Worm (Caenorhabditis elegans): ENCODE measurements around the gene T01G5.6.

Gene T01G5.6

ce11 chrV:15085335-15085800 is 28.5 kb downstream of the T01G5.6 start, which contains the start of the genes ahsa-1 and C01G10.7 (continued):
- TF ChIP-seq fkh-10 (GFP tag; optimal IDR thresholded peaks at IDR 0.05) (peak; percentile 56), pag-3 (tag; optimal IDR thresholded peaks at IDR 0.05; ENCODE audit: borderline replicate concordance, insufficient read depth) (no peak), elt-3 (tag; optimal IDR thresholded peaks at IDR 0.05) (peak in 4 of 6 experiments; percentile 67 to 90 (median 83)), snpc-4 (tag; optimal IDR thresholded peaks at IDR 0.05) (peak; percentile 87), mep-1 (tag; optimal IDR thresholded peaks at IDR 0.05) (peak; percentile 96), nhr-237 (tag; optimal IDR thresholded peaks at IDR 0.05) (peak; percentile 77), ceh-88 (GFP tag; IDR thresholded peaks at IDR 0.05) (peak; percentile 53; the same call in 1 of the 2 replicates), nhr-20 (tag; optimal IDR thresholded peaks at IDR 0.05) (peak; percentile 92), nhr-11 (tag; optimal IDR thresholded peaks at IDR 0.05) (no peak), aha-1 (tag; optimal IDR thresholded peaks at IDR 0.05) (peak; percentile 36), nhr-84 (tag; optimal IDR thresholded peaks at IDR 0.05) (no peak), xbp-1 (tag; optimal IDR thresholded peaks at IDR 0.05) (peak; percentile 87), blmp-1 (tag; optimal IDR thresholded peaks at IDR 0.05) (peak; percentile 75), ztf-4 (tag; optimal IDR thresholded peaks at IDR 0.05) (peak; percentile 34), ces-1 (GFP tag; optimal IDR thresholded peaks at IDR 0.05) (no peak), dsc-1 (tag; optimal IDR thresholded peaks at IDR 0.05) (peak; percentile 94), ceh-90 (tag; optimal IDR thresholded peaks at IDR 0.05) (peak; percentile 92), grh-1 (GFP tag; IDR thresholded peaks at IDR 0.05) (peak; percentile 74), fkh-8 (tag; optimal IDR thresholded peaks at IDR 0.05) (peak; percentile 92), pqm-1 (tag; optimal IDR thresholded peaks at IDR 0.05) (no peak), nhr-90 (tag; optimal IDR thresholded peaks at IDR 0.05; ENCODE audit: poor library complexity) (peak; percentile 95), egl-27 (tag; optimal IDR thresholded peaks at IDR 0.05) (no peak), nhr-85 (tag) (peak; percentile 97), C34B4.2 (tag; optimal IDR thresholded peaks at IDR 0.05) (no peak), Y116A8C.19 (tag; optimal IDR thresholded peaks at IDR 0.05; ENCODE audit: borderline replicate concordance) (peak; percentile 69), F16B12.6 (tag; optimal IDR thresholded peaks at IDR 0.05) (peak; percentile 48), lin-15B (tag; optimal IDR thresholded peaks at IDR 0.05) (peak; percentile 99), ets-5 (GFP tag; IDR thresholded peaks at IDR 0.05) (no peak), vab-15 (tag; optimal IDR thresholded peaks at IDR 0.05) (peak; percentile 93), sptf-1 (tag; optimal IDR thresholded peaks at IDR 0.05) (no peak), unc-30 (tag; optimal IDR thresholded peaks at IDR 0.05) (no peak), zag-1 (tag; optimal IDR thresholded peaks at IDR 0.05) (peak; percentile 54), dpl-1 (GFP tag; optimal IDR thresholded peaks at IDR 0.05) (peak; percentile 76 to 86 (median 84)), tbx-2 (tag; optimal IDR thresholded peaks at IDR 0.05) (peak; percentile 94), lsy-2 (tag; optimal IDR thresholded peaks at IDR 0.05) (peak; percentile 89 to 93)

ce11 chrV:15083659-15084058 is 30.2 kb downstream of the T01G5.6 start:
- no peak for TF ChIP-seq F16B12.6 (tag; optimal IDR thresholded peaks at IDR 0.05)
- TF ChIP-seq unc-30 (tag; optimal IDR thresholded peaks at IDR 0.05) = no peak
- TF ChIP-seq ceh-8 (GFP tag; optimal IDR thresholded peaks at IDR 0.05) = no peak
- no peak for TF ChIP-seq hlh-4 (tag; optimal IDR thresholded peaks at IDR 0.05)
- no peak for TF ChIP-seq lin-15B (tag; optimal IDR thresholded peaks at IDR 0.05)
- no peak for TF ChIP-seq isw-1 (GFP tag; IDR thresholded peaks at IDR 0.05)
- TF ChIP-seq egl-27 (tag; optimal IDR thresholded peaks at IDR 0.05) = no peak
- TF ChIP-seq ceh-82 (tag; optimal IDR thresholded peaks at IDR 0.05) = no peak
- TF ChIP-seq pag-3 (tag; optimal IDR thresholded peaks at IDR 0.05; ENCODE audit: borderline replicate concordance, insufficient read depth) = no peak
- TF ChIP-seq zag-1 (tag; optimal IDR thresholded peaks at IDR 0.05) = no peak
- TF ChIP-seq nhr-85 (tag) = no peak
- TF ChIP-seq unc-130 (tag; optimal IDR thresholded peaks at IDR 0.05) = no peak
- TF ChIP-seq C16A3.4 (tag; optimal IDR thresholded peaks at IDR 0.05) = no peak
- no peak for TF ChIP-seq dsc-1 (tag; optimal IDR thresholded peaks at IDR 0.05)
- no peak for TF ChIP-seq ceh-88 (GFP tag; IDR thresholded peaks at IDR 0.05)
- no peak for TF ChIP-seq skn-1 (tag; optimal IDR thresholded peaks at IDR 0.05)
- TF ChIP-seq Y116A8C.19 (tag; optimal IDR thresholded peaks at IDR 0.05; ENCODE audit: borderline replicate concordance) = no peak
- TF ChIP-seq nhr-12 (tag; optimal IDR thresholded peaks at IDR 0.05) = no peak
- no peak for TF ChIP-seq nhr-28 (tag; optimal IDR thresholded peaks at IDR 0.05)
- TF ChIP-seq nhr-19 (GFP tag; conservative IDR thresholded peaks at IDR 0.05) = peak; percentile 16; the same call in 1 of the 2 replicates
- TF ChIP-seq pqm-1 (tag; optimal IDR thresholded peaks at IDR 0.05) = no peak
- TF ChIP-seq snu-23 (GFP tag; optimal IDR thresholded peaks at IDR 0.05) = peak; percentile 19
- TF ChIP-seq egl-13 (tag; optimal IDR thresholded peaks at IDR 0.05) = no peak
- peak; percentile 93 for TF ChIP-seq ama-1 (optimal IDR thresholded peaks at IDR 0.05)
- TF ChIP-seq elt-3 (tag; optimal IDR thresholded peaks at IDR 0.05) = no peak
- TF ChIP-seq unc-98 (GFP tag; IDR thresholded peaks at IDR 0.05) = no peak
- no peak for TF ChIP-seq tbx-2 (tag; optimal IDR thresholded peaks at IDR 0.05)
- peak; percentile 48 for TF ChIP-seq ceh-63 (GFP tag; optimal IDR thresholded peaks at IDR 0.05)
- no peak for TF ChIP-seq mep-1 (tag; optimal IDR thresholded peaks at IDR 0.05)
- no peak for TF ChIP-seq nhr-84 (tag; optimal IDR thresholded peaks at IDR 0.05)
- peak; percentile 18 for TF ChIP-seq rnt-1 (tag; optimal IDR thresholded peaks at IDR 0.05)
- TF ChIP-seq nhr-20 (tag; optimal IDR thresholded peaks at IDR 0.05) = peak; percentile 6

All from whole organism, L1 larva.